Worm (Caenorhabditis elegans): ENCODE measurements around the gene C14A6.5.

DNA sequence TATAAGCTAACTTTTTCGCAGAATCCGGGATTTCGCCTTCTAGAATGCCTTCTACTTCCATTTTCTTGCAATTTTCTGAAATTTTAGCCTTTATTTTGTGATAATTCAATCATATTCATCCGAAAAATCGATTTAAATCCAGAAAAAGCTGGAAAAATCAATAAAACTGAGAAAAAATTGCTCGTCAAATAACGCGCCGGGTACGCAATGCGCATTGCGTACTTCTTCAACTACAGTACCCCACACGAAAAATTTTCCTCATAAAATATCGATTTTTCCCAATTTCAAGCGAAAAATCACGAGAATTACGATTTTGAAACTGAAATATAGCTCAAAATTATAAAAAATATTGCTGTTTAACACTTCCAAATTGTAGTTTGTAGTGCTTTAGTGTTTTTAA, 33.6 kb downstream of the C14A6.5 start, which contains the start of gene Y37H2A.12:
- no peak for TF ChIP-seq mbf-1 (tag; optimal IDR thresholded peaks at IDR 0.05)
- no peak for TF ChIP-seq nhr-237 (tag; optimal IDR thresholded peaks at IDR 0.05)
- TF ChIP-seq fos-1 (tag; optimal IDR thresholded peaks at IDR 0.05): no peak
- no peak for TF ChIP-seq crh-2 (tag; optimal IDR thresholded peaks at IDR 0.05)
- TF ChIP-seq ama-1 (optimal IDR thresholded peaks at IDR 0.05): no peak
- no peak for TF ChIP-seq C34F6.9 (tag; optimal IDR thresholded peaks at IDR 0.05)
- no peak for TF ChIP-seq unc-39 (tag; optimal IDR thresholded peaks at IDR 0.05)
- no peak for TF ChIP-seq sma-9 (GFP tag; optimal IDR thresholded peaks at IDR 0.05)
- TF ChIP-seq sma-9 (tag; optimal IDR thresholded peaks at IDR 0.05): no peak
- TF ChIP-seq ztf-11 (tag; optimal IDR thresholded peaks at IDR 0.05): no peak
- no peak for TF ChIP-seq mdl-1 (tag; optimal IDR thresholded peaks at IDR 0.05)
- no peak for TF ChIP-seq egl-27 (tag; optimal IDR thresholded peaks at IDR 0.05)
- no peak for TF ChIP-seq zag-1 (tag; optimal IDR thresholded peaks at IDR 0.05)
- no peak for TF ChIP-seq R02D3.7 (tag; optimal IDR thresholded peaks at IDR 0.05)
- TF ChIP-seq snpc-4 (tag; optimal IDR thresholded peaks at IDR 0.05): no peak

Measured in whole organism, L2 larva.